Fruit fly (Drosophila melanogaster) S2 (cell line): ENCODE data around the gene Tcs5.

Experiments used
- CG8478 ChIP-seq: fragments of >200 bp; optimal IDR thresholded peaks from 2 replicates; lab custom pipeline; 2018
- CTCF ChIP-seq, 2 experiments: fragments of >200 bp; optimal IDR thresholded peaks; 2 replicates each; lab custom pipeline; 2018

dm6 chr3L:5172470-5172869 lies 33.3 kb upstream of the Tcs5 start:
- TF ChIP-seq CTCF (optimal IDR thresholded peaks at IDR 0.05; lab: Kevin White, UChicago): no peak
- no peak for TF ChIP-seq CG8478 (lab: Kevin White, UChicago)
